Worm (Caenorhabditis elegans): ENCODE results near the gene C31H2.3.
A peak's percentile ranks its signal among the peaks of the same experiment; 100 is the strongest.

Gene C31H2.3

ce11 chrX:5199245-5199644, 45.1 kb upstream of the C31H2.3 start:
- TF ChIP-seq elt-1 (tag; optimal IDR thresholded peaks at IDR 0.05) (no peak), nhr-129 (tag; optimal IDR thresholded peaks at IDR 0.05) (peak; percentile 30), sma-9 (GFP tag; optimal IDR thresholded peaks at IDR 0.05) (peak; percentile 62), sma-9 (tag; optimal IDR thresholded peaks at IDR 0.05) (no peak)

- TF ChIP-seq ZK546.5 (tag; optimal IDR thresholded peaks at IDR 0.05) (no peak), ztf-4 (tag; optimal IDR thresholded peaks at IDR 0.05) (no peak), mab-5 (tag; optimal IDR thresholded peaks at IDR 0.05) (no peak), F13H6.1 (tag; optimal IDR thresholded peaks at IDR 0.05) (peak; percentile 37), nhr-6 (tag; optimal IDR thresholded peaks at IDR 0.05) (no peak), aly-2 (tag; optimal IDR thresholded peaks at IDR 0.05) (no peak)
These were observed 43.3 kb upstream of the C31H2.3 start for ce11 chrX:5197440-5197839.

- TF ChIP-seq F13H6.1 (tag; optimal IDR thresholded peaks at IDR 0.05) (peak; percentile 41), sma-9 (GFP tag; optimal IDR thresholded peaks at IDR 0.05) (peak; percentile 24), sma-9 (tag; optimal IDR thresholded peaks at IDR 0.05) (no peak), nhr-237 (tag; optimal IDR thresholded peaks at IDR 0.05) (no peak)
These were observed 41.4 kb upstream of the C31H2.3 start, which contains the start of gene pqn-62 for ce11 chrX:5195462-5196160. Gene pqn-62 (plus strand): TSS chrX:5196110.

ce11 chrX:5193402-5193801, 39.2 kb upstream of the C31H2.3 start:
- TF ChIP-seq elt-3 (tag; optimal IDR thresholded peaks at IDR 0.05) (no peak), nhr-21 (tag; optimal IDR thresholded peaks at IDR 0.05) (no peak), lsy-2 (tag; optimal IDR thresholded peaks at IDR 0.05) (no peak), fos-1 (tag; optimal IDR thresholded peaks at IDR 0.05) (no peak), ztf-4 (tag; optimal IDR thresholded peaks at IDR 0.05) (no peak), lin-11 (tag; optimal IDR thresholded peaks at IDR 0.05) (no peak), unc-62 (GFP tag; optimal IDR thresholded peaks at IDR 0.05) (no peak), sem-4 (tag; optimal IDR thresholded peaks at IDR 0.05) (no peak), nhr-11 (tag; optimal IDR thresholded peaks at IDR 0.05) (no peak), peb-1 (tag; optimal IDR thresholded peaks at IDR 0.05) (no peak), zag-1 (tag; optimal IDR thresholded peaks at IDR 0.05) (no peak), unc-39 (tag; optimal IDR thresholded peaks at IDR 0.05) (no peak), crh-2 (tag; optimal IDR thresholded peaks at IDR 0.05) (no peak), ztf-11 (tag; optimal IDR thresholded peaks at IDR 0.05) (no peak), mdl-1 (tag; optimal IDR thresholded peaks at IDR 0.05) (no peak), snpc-4 (tag; optimal IDR thresholded peaks at IDR 0.05) (no peak), gmeb-1 (tag; optimal IDR thresholded peaks at IDR 0.05) (no peak), C34F6.9 (tag; optimal IDR thresholded peaks at IDR 0.05) (no peak)

ce11 chrX:5190061-5190460, 35.9 kb upstream of the C31H2.3 start:
- TF ChIP-seq unc-39 (tag; optimal IDR thresholded peaks at IDR 0.05) (no peak), aly-2 (tag; optimal IDR thresholded peaks at IDR 0.05) (no peak), elt-1 (tag; optimal IDR thresholded peaks at IDR 0.05) (no peak), lsy-2 (tag; optimal IDR thresholded peaks at IDR 0.05) (no peak), alr-1 (tag; optimal IDR thresholded peaks at IDR 0.05) (no peak), sma-3 (GFP tag; optimal IDR thresholded peaks at IDR 0.05) (no peak), gmeb-1 (tag; optimal IDR thresholded peaks at IDR 0.05) (no peak)

- no peak for TF ChIP-seq ama-1 (optimal IDR thresholded peaks at IDR 0.05)
These were observed 34.8 kb upstream of the C31H2.3 start, which contains the start of gene zig-6 for ce11 chrX:5188977-5189376. Gene zig-6 (minus strand): TSS chrX:5189077.

- no peak for TF ChIP-seq blmp-1 (tag; optimal IDR thresholded peaks at IDR 0.05; ENCODE audit: insufficient read depth)
- TF ChIP-seq nhr-11 (tag; optimal IDR thresholded peaks at IDR 0.05): no peak
These were observed 29.8 kb upstream of the C31H2.3 start, which contains the start of gene T03G11.9 for ce11 chrX:5183931-5184330. Gene T03G11.9 (plus strand): TSS chrX:5184231.

All from whole organism, L2 larva.